Worm (Caenorhabditis elegans) whole organism, L1 larva: ENCODE data around the gene dmd-5.
A peak's percentile ranks its signal among the peaks of the same experiment; 100 is the strongest.
"Not testable (repeated sequence)": the region's sequence is repeated elsewhere in the genome, so short reads cannot be mapped to it uniquely, and the experiment has no call there.

Experiments used
- C04F5.9 ChIP-seq: sonication (generic microtip); optimal IDR thresholded peaks from 2 replicates; lab custom pipeline; 2016; ENCODE audit warnings: missing genetic modification characterization, missing compliant biosample characterization
- C16A3.4 ChIP-seq: fragments of 150-350 bp; optimal IDR thresholded peaks from 2 replicates; lab custom pipeline; 2014; ENCODE audit warnings: missing biosample characterization, missing genetic modification characterization
- F16B12.6 ChIP-seq: fragments of 150-350 bp; optimal IDR thresholded peaks from 2 replicates; lab custom pipeline; 2014; ENCODE audit warnings: missing biosample characterization, missing genetic modification characterization
- aha-1 ChIP-seq: fragments of 150-350 bp; optimal IDR thresholded peaks from 2 replicates; lab custom pipeline; 2014; ENCODE audit warnings: missing biosample characterization, missing genetic modification characterization
- alr-1 ChIP-seq: fragments of 200-800 bp; sonication (Bioruptor generic); optimal IDR thresholded peaks from 2 replicates; lab custom pipeline; 2018; ENCODE audit warnings: borderline replicate concordance, mild to moderate bottlenecking, missing genetic modification characterization, missing compliant biosample characterization
- aly-2 ChIP-seq: fragments of 150-350 bp; optimal IDR thresholded peaks from 2 replicates; lab custom pipeline; 2014; ENCODE audit warnings: missing biosample characterization, missing genetic modification characterization
- blmp-1 ChIP-seq: fragments of 150-350 bp; optimal IDR thresholded peaks from 2 replicates; lab custom pipeline; 2014; ENCODE audit warnings: missing biosample characterization, missing genetic modification characterization
- ceh-8 ChIP-seq: fragments of 200-800 bp; sonication (Bioruptor generic); optimal IDR thresholded peaks from 2 replicates; lab custom pipeline; 2018; ENCODE audit warnings: mild to moderate bottlenecking, missing genetic modification characterization, moderate library complexity, missing compliant biosample characterization
- dpl-1 ChIP-seq, 3 experiments: fragments of 150-350 bp in 2 of 3; sonication (generic microtip) in 1 of 3; optimal IDR thresholded peaks; 2 replicates each; lab custom pipeline; 2014 to 2017; ENCODE audit warnings: missing biosample characterization in 3 of 3, missing genetic modification characterization in 3 of 3, missing genetic modification reagents in 3 of 3
- efl-1 ChIP-seq, 4 experiments: fragments of 150-350 bp; optimal IDR thresholded peaks in 3 of 4; peaks in 1 of 4; 1 replicate in 1 of 4; 2 replicates in 3 of 4; lab custom pipeline; 2014; ENCODE audit warnings: missing biosample characterization in 2 of 4, missing genetic modification characterization in 2 of 4, missing genetic modification reagents in 2 of 4
- efl-3 ChIP-seq: fragments of 200-800 bp; sonication (Bioruptor generic); optimal IDR thresholded peaks from 2 replicates; lab custom pipeline; 2018; ENCODE audit warnings: mild to moderate bottlenecking, missing genetic modification characterization, missing compliant biosample characterization
- egl-27 ChIP-seq, 2 experiments: fragments of 150-350 bp in 1 of 2; sonication (generic microtip); optimal IDR thresholded peaks; 3 replicates each; lab custom pipeline; 2017 to 2018; ENCODE audit warnings: missing biosample characterization in 2 of 2, missing genetic modification characterization in 2 of 2, missing genetic modification reagents in 2 of 2
- elt-2 ChIP-seq: sonication (generic microtip); optimal IDR thresholded peaks from 2 replicates; lab custom pipeline; 2016; ENCODE audit warnings: missing genetic modification characterization, mild to moderate bottlenecking, inconsistent platforms, missing compliant biosample characterization, missing genetic modification reagents
- fkh-4 ChIP-seq: sonication (generic microtip); optimal IDR thresholded peaks from 2 replicates; lab custom pipeline; 2016; ENCODE audit warnings: missing compliant biosample characterization, missing genetic modification characterization, borderline replicate concordance
- fos-1 ChIP-seq: fragments of 150-350 bp; optimal IDR thresholded peaks from 2 replicates; lab custom pipeline; 2014; ENCODE audit warnings: missing biosample characterization, missing genetic modification characterization
- hlh-4 ChIP-seq: sonication (generic microtip); optimal IDR thresholded peaks from 2 replicates; lab custom pipeline; 2016; ENCODE audit warnings: mild to moderate bottlenecking, missing genetic modification characterization, missing compliant biosample characterization
- hpl-2 ChIP-seq: fragments of 150-350 bp; optimal IDR thresholded peaks from 2 replicates; lab custom pipeline; 2014; ENCODE audit warnings: missing biosample characterization, missing genetic modification reagents, missing genetic modification characterization
- irx-1 ChIP-seq: sonication (generic microtip); optimal IDR thresholded peaks from 2 replicates; lab custom pipeline; 2016; ENCODE audit warnings: missing genetic modification characterization, missing compliant biosample characterization
- jun-1 ChIP-seq: fragments of 150-350 bp; optimal IDR thresholded peaks from 2 replicates; lab custom pipeline; 2014; ENCODE audit warnings: missing biosample characterization, missing genetic modification reagents, missing genetic modification characterization
- lin-14 ChIP-seq: fragments of 200-800 bp; sonication (Bioruptor generic); optimal IDR thresholded peaks from 2 replicates; lab custom pipeline; 2018; ENCODE audit warnings: mild to moderate bottlenecking, missing genetic modification characterization, moderate library complexity, missing compliant biosample characterization
- lin-15B ChIP-seq: fragments of 150-350 bp; sonication (generic microtip); optimal IDR thresholded peaks from 3 replicates; lab custom pipeline; 2014; ENCODE audit warnings: missing biosample characterization, missing genetic modification characterization
- lin-35 ChIP-seq, 2 experiments: fragments of 150-350 bp; optimal IDR thresholded peaks; 2 replicates each; lab custom pipeline; 2014; ENCODE audit warnings: missing biosample characterization in 2 of 2, missing genetic modification characterization in 2 of 2, missing genetic modification reagents in 2 of 2
- lsy-2 ChIP-seq, 2 experiments: fragments of 150-350 bp; optimal IDR thresholded peaks; 2 replicates each; lab custom pipeline; 2014; ENCODE audit warnings: missing biosample characterization in 2 of 2, missing genetic modification characterization in 2 of 2
- mab-9 ChIP-seq: fragments of 200-800 bp; sonication (Bioruptor generic); IDR thresholded peaks from 2 replicates; pipeline ENCODE4 v1.3.6; 2022; ENCODE audit warnings: missing genetic modification reagents, missing genetic modification characterization, missing compliant biosample characterization
- mep-1 ChIP-seq: fragments of 150-350 bp; optimal IDR thresholded peaks from 2 replicates; lab custom pipeline; 2014; ENCODE audit warnings: missing biosample characterization, missing genetic modification characterization
- nhr-12 ChIP-seq: sonication (generic microtip); optimal IDR thresholded peaks from 2 replicates; lab custom pipeline; 2017; ENCODE audit warnings: missing biosample characterization, missing genetic modification characterization
- nhr-237 ChIP-seq: fragments of 150-350 bp; optimal IDR thresholded peaks from 2 replicates; lab custom pipeline; 2014; ENCODE audit warnings: missing biosample characterization, missing genetic modification characterization
- nhr-28 ChIP-seq: fragments of 150-350 bp; optimal IDR thresholded peaks from 2 replicates; lab custom pipeline; 2014; ENCODE audit warnings: missing biosample characterization, missing genetic modification characterization
- nhr-85 ChIP-seq: sonication (generic microtip); peaks from one replicate; lab custom pipeline; 2016; ENCODE audit warnings: missing genetic modification characterization, inconsistent platforms, missing compliant biosample characterization
- nhr-90 ChIP-seq: sonication (generic microtip); optimal IDR thresholded peaks from 2 replicates; lab custom pipeline; 2016; ENCODE audit warnings: mild to moderate bottlenecking, missing genetic modification characterization, missing compliant biosample characterization; ENCODE audit not compliant: poor library complexity
- pag-3 ChIP-seq: sonication (generic microtip); optimal IDR thresholded peaks from 2 replicates; lab custom pipeline; 2017; ENCODE audit warnings: missing genetic modification characterization, mild to moderate bottlenecking, missing compliant biosample characterization, antibody characterized with exemption, borderline replicate concordance; ENCODE audit not compliant: insufficient read depth
- pax-3 ChIP-seq: fragments of 200-800 bp; sonication (Bioruptor generic); optimal IDR thresholded peaks from 2 replicates; lab custom pipeline; 2018; ENCODE audit warnings: mild to moderate bottlenecking, missing genetic modification characterization, moderate library complexity, missing compliant biosample characterization
- pqm-1 ChIP-seq: sonication (generic microtip); optimal IDR thresholded peaks from 3 replicates; lab custom pipeline; 2017; ENCODE audit warnings: missing biosample characterization, missing genetic modification characterization
- skn-1 ChIP-seq: fragments of 150-350 bp; optimal IDR thresholded peaks from 2 replicates; lab custom pipeline; 2014; ENCODE audit warnings: missing biosample characterization, missing genetic modification characterization
- snpc-4 ChIP-seq: fragments of 150-350 bp; optimal IDR thresholded peaks from 2 replicates; lab custom pipeline; 2014; ENCODE audit warnings: missing biosample characterization, missing genetic modification characterization
- snu-23 ChIP-seq: sonication (generic microtip); optimal IDR thresholded peaks from 2 replicates; lab custom pipeline; 2016; ENCODE audit warnings: missing genetic modification characterization, missing compliant biosample characterization
- tbx-2 ChIP-seq: sonication (generic microtip); optimal IDR thresholded peaks from 2 replicates; lab custom pipeline; 2016; ENCODE audit warnings: missing genetic modification characterization, missing compliant biosample characterization
- tlp-1 ChIP-seq: fragments of 150-350 bp; optimal IDR thresholded peaks from 2 replicates; lab custom pipeline; 2014; ENCODE audit warnings: missing biosample characterization, missing genetic modification characterization
- unc-130 ChIP-seq: fragments of 150-350 bp; optimal IDR thresholded peaks from 2 replicates; lab custom pipeline; 2017; ENCODE audit warnings: missing biosample characterization, missing genetic modification characterization, inconsistent platforms
- vab-15 ChIP-seq: sonication (generic microtip); optimal IDR thresholded peaks from 2 replicates; lab custom pipeline; 2017; ENCODE audit warnings: missing genotype, mild to moderate bottlenecking, missing genetic modification characterization, missing compliant biosample characterization

dmd-5 gene

DNA sequence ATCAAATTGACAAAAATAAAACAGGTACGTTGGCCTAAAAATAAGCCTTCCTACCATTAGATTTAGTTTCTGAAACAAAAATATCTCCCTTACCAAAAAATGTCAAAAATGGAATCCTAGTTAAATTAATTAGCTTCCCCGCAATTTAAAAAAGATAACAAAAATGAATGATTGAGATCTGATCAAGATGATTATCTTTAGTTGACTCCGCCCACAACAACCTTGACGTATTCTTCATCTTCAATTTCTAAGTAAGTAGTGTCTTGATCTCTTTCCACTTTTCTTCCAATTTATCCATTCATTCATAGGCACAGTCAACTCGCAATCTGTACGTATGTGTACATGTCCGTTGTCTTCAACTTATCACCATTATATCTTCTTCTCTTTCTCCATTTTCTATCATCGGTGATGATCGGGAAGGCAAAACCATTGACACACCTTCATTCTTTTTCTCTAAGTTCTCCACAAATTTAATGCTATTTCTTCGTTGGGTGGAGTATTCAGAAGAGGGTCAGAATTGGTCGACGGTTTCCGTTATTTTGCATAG, 5.7 kb downstream of the dmd-5 start (continued):
- TF ChIP-seq nhr-12 (tag; lab: Kevin White, UChicago) (no peak), ceh-8 (no peak)

ce11 chrII:5765318-5765717, 8.7 kb downstream of the dmd-5 start, which contains the start of gene ifb-1:
Gene ifb-1 (plus strand): TSS chrII:5765618.
- TF ChIP-seq hpl-2 (no peak), nhr-28 (tag; lab: Kevin White, UChicago) (no peak), irx-1 (tag; lab: Kevin White, UChicago) (no peak)

ce11 chrII:5757656-5758055, 16.4 kb downstream of the dmd-5 start, which contains the start of the genes F10C1.3 and F10C1.23:
Gene F10C1.3 (minus strand): TSS chrII:5757756.
Gene F10C1.23 (plus strand): TSS chrII:5758040.
- TF ChIP-seq lin-14; lin-15B (tag; lab: Kevin White, UChicago); efl-1 (optimal IDR thresholded peaks at IDR 0.05; lab: Kevin White, UChicago); efl-1 (GFP tag; optimal IDR thresholded peaks at IDR 0.05 in 1 of 2; lab: Kevin White, UChicago): not testable (repeated sequence)

- TF ChIP-seq lsy-2 (tag; optimal IDR thresholded peaks at IDR 0.05; lab: Kevin White, UChicago) = no peak
- TF ChIP-seq C16A3.4 = no peak
- no peak for TF ChIP-seq pag-3
- no peak for TF ChIP-seq tlp-1 (tag; lab: Kevin White, UChicago)
Observed at ce11 chrII:5754168-5754567, 19.9 kb downstream of the dmd-5 start, which contains the start of gene F10C1.8. Gene F10C1.8 (plus strand): TSS chrII:5754468.

DNA sequence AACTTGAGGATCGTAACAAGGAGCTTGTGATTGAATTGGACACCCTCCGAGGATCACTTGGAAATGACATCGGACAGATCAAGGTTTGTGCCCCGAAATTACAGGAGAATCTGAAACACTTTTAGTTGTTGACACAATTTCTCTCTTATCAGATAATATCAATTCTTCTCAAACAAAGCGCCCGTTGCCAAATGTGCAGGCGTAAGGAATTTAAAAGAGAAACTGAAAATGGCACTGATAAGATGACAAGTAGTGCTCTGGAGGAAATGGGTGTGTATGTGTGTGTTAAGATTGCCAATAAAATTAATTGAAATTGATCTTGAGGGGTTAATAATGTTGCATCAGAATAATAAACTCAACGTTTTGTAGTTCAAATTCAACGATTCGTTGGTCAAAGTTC, 22.7 kb downstream of the dmd-5 start:
- TF ChIP-seq fkh-4 = no peak
- peak; percentile 90 for TF ChIP-seq elt-2 (tag; lab: Kevin White, UChicago)
- TF ChIP-seq unc-130 (tag; lab: Kevin White, UChicago) = no peak
- no peak for TF ChIP-seq alr-1 (tag; lab: Kevin White, UChicago)
- peak; percentile 35 for TF ChIP-seq pqm-1
- peak; percentile 13 for TF ChIP-seq lin-14
- TF ChIP-seq skn-1 (tag; lab: Kevin White, UChicago) = no peak
- no peak for TF ChIP-seq nhr-237 (tag; lab: Kevin White, UChicago)
- no peak for TF ChIP-seq jun-1 (tag; lab: Kevin White, UChicago)
- TF ChIP-seq efl-1 (optimal IDR thresholded peaks at IDR 0.05; lab: Kevin White, UChicago) = no peak
- TF ChIP-seq efl-1 (GFP tag; optimal IDR thresholded peaks at IDR 0.05 in 1 of 2; lab: Kevin White, UChicago) = peak in 1 of 2 experiments; percentile 79
- no peak for TF ChIP-seq blmp-1 (tag; lab: Kevin White, UChicago)
- TF ChIP-seq lin-35 (GFP tag; optimal IDR thresholded peaks at IDR 0.05; lab: Kevin White, UChicago) = peak in 1 of 2 experiments; percentile 33
- no peak for TF ChIP-seq vab-15 (tag; lab: Kevin White, UChicago)
- no peak for TF ChIP-seq pax-3 (tag; lab: Kevin White, UChicago)
- no peak for TF ChIP-seq aly-2 (tag; lab: Kevin White, UChicago)
- no peak for TF ChIP-seq egl-27 (tag; optimal IDR thresholded peaks at IDR 0.05; lab: Kevin White, UChicago)
- TF ChIP-seq nhr-90 (tag; lab: Kevin White, UChicago) = no peak
- TF ChIP-seq tbx-2 = no peak
- TF ChIP-seq snpc-4 (tag; lab: Kevin White, UChicago) = no peak
- no peak for TF ChIP-seq aha-1 (tag; lab: Kevin White, UChicago)
- TF ChIP-seq nhr-85 (tag; lab: Kevin White, UChicago) = no peak
- TF ChIP-seq snu-23 = no peak
- no peak for TF ChIP-seq fos-1 (tag; lab: Kevin White, UChicago)
- no peak for TF ChIP-seq mab-9 (GFP tag; lab: Robert Waterston, UW)
- TF ChIP-seq F16B12.6 = no peak
- TF ChIP-seq hlh-4 (tag; lab: Kevin White, UChicago) = no peak
- TF ChIP-seq dpl-1 (GFP tag; optimal IDR thresholded peaks at IDR 0.05; lab: Kevin White, UChicago) = no peak
- TF ChIP-seq lin-15B (tag; lab: Kevin White, UChicago) = no peak
- TF ChIP-seq C04F5.9 = no peak
- TF ChIP-seq efl-3 (GFP tag; lab: Kevin White, UChicago) = no peak
- no peak for TF ChIP-seq mep-1
